Fruit fly (Drosophila melanogaster): Measurements from ENCODE around the gene Uxs.

Uxs gene

DNA sequence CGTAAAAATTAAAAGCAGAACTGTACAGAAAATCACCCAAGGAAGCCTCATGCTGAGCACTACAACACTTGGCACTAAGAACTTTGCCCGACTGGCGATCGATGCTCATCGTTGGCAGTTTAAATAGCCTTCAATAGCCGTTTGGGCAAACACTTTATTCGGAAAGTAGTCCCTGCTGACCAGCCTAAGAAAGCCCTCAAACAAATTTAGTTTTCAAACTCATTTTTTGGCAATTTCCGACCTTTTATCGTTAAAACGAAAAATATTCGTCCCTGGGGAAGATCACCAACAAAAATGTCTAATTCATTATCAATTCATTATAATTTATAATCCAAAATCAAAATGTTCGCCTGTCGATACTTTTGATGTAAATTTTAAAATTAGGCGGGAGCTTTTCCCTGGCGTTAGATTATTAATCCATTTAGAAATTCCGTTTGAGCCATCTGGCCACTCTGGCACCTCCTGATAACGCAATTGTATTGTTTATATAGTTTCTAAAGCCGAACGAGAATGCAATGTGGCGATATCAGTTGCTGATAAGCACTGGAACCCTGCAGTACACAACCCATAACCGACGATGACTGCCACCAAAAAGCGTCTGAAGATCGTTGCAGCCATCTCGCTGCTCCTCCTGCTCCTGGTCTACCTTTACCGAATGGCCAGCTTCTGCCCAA is at the start of gene Uxs, which contains the start of gene mthl7:
TSS of gene Uxs (plus strand) at position 460 of the 674 bp plus-strand sequence.
TSS of gene mthl7 (minus strand) at position 51 of the 674 bp plus-strand sequence.
- TF ChIP-seq Sin3A (optimal IDR thresholded peaks at IDR 0.05): no peak
- no peak for TF ChIP-seq Myc (optimal IDR thresholded peaks at IDR 0.05)
- TF ChIP-seq h (optimal IDR thresholded peaks at IDR 0.05): no peak
- TF ChIP-seq psq (optimal IDR thresholded peaks at IDR 0.05): no peak
- no peak for TF ChIP-seq ttk (optimal IDR thresholded peaks at IDR 0.05)
- TF ChIP-seq insv (optimal IDR thresholded peaks at IDR 0.05): no peak

DNA sequence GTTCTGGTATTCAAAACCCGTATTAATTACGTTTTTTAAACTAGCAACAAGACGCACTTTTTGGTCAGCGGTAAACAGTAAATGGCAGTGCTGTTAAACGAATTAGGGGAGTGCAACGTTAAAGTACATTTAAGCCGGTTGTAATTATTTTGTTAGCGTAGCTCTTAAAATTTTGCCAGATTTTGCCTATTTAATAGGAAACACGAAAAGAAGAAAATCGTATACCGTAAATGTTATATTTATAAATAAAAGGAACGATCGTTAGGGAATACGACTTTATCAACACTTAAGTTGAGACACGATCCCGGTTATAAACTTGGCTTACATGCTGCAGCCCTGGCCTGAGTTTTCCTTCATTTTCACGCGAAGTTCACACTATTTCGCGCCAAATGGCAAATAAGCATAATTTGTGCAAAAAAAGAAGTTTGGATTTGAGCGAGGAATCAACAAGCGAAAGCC is 43.2 kb upstream of the Uxs start, which contains the start of the genes Setx and mus301:
TSS of gene Setx (minus strand) at position 51 of the 459 bp plus-strand sequence.
TSS of gene mus301 (plus strand) at position 361 of the 459 bp plus-strand sequence.
- TF ChIP-seq Sin3A (optimal IDR thresholded peaks at IDR 0.05) (no peak), psq (optimal IDR thresholded peaks at IDR 0.05) (no peak), h (optimal IDR thresholded peaks at IDR 0.05) (no peak), ttk (optimal IDR thresholded peaks at IDR 0.05) (no peak), insv (optimal IDR thresholded peaks at IDR 0.05) (no peak), Myc (optimal IDR thresholded peaks at IDR 0.05) (no peak)

dm6 chr3L:8150284-8150683 is 30.4 kb upstream of the Uxs start:
- TF ChIP-seq Sin3A (optimal IDR thresholded peaks at IDR 0.05): no peak
- TF ChIP-seq psq (optimal IDR thresholded peaks at IDR 0.05): no peak
- no peak for TF ChIP-seq ttk (optimal IDR thresholded peaks at IDR 0.05)
- no peak for TF ChIP-seq insv (optimal IDR thresholded peaks at IDR 0.05)
- no peak for TF ChIP-seq Myc (optimal IDR thresholded peaks at IDR 0.05)
- no peak for TF ChIP-seq h (optimal IDR thresholded peaks at IDR 0.05)

dm6 chr3L:8150812-8151211 is 29.9 kb upstream of the Uxs start:
- TF ChIP-seq h (optimal IDR thresholded peaks at IDR 0.05): no peak
- TF ChIP-seq psq (optimal IDR thresholded peaks at IDR 0.05): no peak
- TF ChIP-seq ttk (optimal IDR thresholded peaks at IDR 0.05): no peak
- TF ChIP-seq Myc (optimal IDR thresholded peaks at IDR 0.05): no peak
- no peak for TF ChIP-seq Sin3A (optimal IDR thresholded peaks at IDR 0.05)
- no peak for TF ChIP-seq insv (optimal IDR thresholded peaks at IDR 0.05)

DNA sequence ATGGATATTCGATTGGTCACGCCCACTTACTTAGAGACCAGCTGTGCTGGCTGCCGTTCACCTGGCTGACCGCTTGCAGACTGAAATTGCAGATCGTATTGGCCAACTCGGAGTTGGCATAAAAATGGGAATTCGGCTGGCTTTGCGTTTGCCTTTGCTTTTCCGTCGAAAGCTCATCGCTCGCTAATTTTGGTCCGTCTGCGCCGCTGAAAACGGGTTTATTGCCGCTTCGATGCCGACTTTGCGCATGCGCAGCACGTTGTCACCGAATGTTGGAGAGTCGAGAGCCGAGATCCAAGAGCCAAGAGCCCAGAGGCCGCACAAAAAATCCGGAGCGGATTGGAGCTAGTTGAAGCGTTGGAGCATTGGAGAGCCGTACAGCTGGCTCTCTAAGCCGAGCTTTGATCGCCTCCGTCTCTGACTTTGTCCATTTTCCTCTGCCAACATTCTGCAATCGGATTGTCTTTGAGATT is 29.0 kb upstream of the Uxs start, which contains the start of gene CG13676:
TSS of gene CG13676 (minus strand) at position 87 of the 473 bp plus-strand sequence.
- TF ChIP-seq h (optimal IDR thresholded peaks at IDR 0.05) (no peak), psq (optimal IDR thresholded peaks at IDR 0.05) (no peak), Myc (optimal IDR thresholded peaks at IDR 0.05) (no peak), insv (optimal IDR thresholded peaks at IDR 0.05) (no peak)

- TF ChIP-seq h (optimal IDR thresholded peaks at IDR 0.05): no peak
- TF ChIP-seq Myc (optimal IDR thresholded peaks at IDR 0.05): no peak
- TF ChIP-seq ttk (optimal IDR thresholded peaks at IDR 0.05): no peak
- TF ChIP-seq psq (optimal IDR thresholded peaks at IDR 0.05): no peak
- TF ChIP-seq insv (optimal IDR thresholded peaks at IDR 0.05): no peak
- no peak for TF ChIP-seq Sin3A (optimal IDR thresholded peaks at IDR 0.05)
Measured at dm6 chr3L:8153206-8153996, 27.3 kb upstream of the Uxs start.

dm6 chr3L:8154544-8154943 is 26.2 kb upstream of the Uxs start:
- no peak for TF ChIP-seq ttk (optimal IDR thresholded peaks at IDR 0.05)
- TF ChIP-seq h (optimal IDR thresholded peaks at IDR 0.05): no peak
- no peak for TF ChIP-seq Sin3A (optimal IDR thresholded peaks at IDR 0.05)
- no peak for TF ChIP-seq insv (optimal IDR thresholded peaks at IDR 0.05)
- no peak for TF ChIP-seq psq (optimal IDR thresholded peaks at IDR 0.05)

DNA sequence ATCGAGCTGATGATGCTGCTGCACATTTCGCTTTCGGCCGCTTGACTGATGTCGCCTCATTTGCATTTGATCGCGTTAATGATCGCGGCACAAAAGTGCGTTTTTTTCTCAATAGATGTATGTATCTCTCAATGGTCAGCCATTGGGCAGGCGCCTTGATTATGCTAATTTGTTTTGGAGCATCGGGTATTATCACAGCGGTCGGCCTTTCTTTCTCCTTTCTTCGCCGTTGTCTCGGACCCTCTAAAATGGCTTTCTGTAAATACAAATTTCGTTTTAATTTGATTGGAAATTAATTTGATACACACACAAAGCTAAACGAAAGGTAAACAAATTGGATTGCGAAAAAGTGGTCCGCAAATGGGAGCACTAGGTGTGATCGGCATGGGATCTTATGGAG is 25.4 kb upstream of the Uxs start:
- TF ChIP-seq insv (optimal IDR thresholded peaks at IDR 0.05): no peak
- TF ChIP-seq h (optimal IDR thresholded peaks at IDR 0.05): no peak
- no peak for TF ChIP-seq Myc (optimal IDR thresholded peaks at IDR 0.05)
- no peak for TF ChIP-seq psq (optimal IDR thresholded peaks at IDR 0.05)
- TF ChIP-seq ttk (optimal IDR thresholded peaks at IDR 0.05): no peak
- no peak for TF ChIP-seq Sin3A (optimal IDR thresholded peaks at IDR 0.05)

- TF ChIP-seq h (optimal IDR thresholded peaks at IDR 0.05) (no peak), psq (optimal IDR thresholded peaks at IDR 0.05) (no peak), Sin3A (optimal IDR thresholded peaks at IDR 0.05) (no peak), Myc (optimal IDR thresholded peaks at IDR 0.05) (no peak), insv (optimal IDR thresholded peaks at IDR 0.05) (no peak), ttk (optimal IDR thresholded peaks at IDR 0.05) (no peak)
Measured at dm6 chr3L:8156199-8156598, 24.5 kb upstream of the Uxs start.

- TF ChIP-seq Myc (optimal IDR thresholded peaks at IDR 0.05) (no peak), ttk (optimal IDR thresholded peaks at IDR 0.05) (no peak), psq (optimal IDR thresholded peaks at IDR 0.05) (no peak), h (optimal IDR thresholded peaks at IDR 0.05) (no peak), Sin3A (optimal IDR thresholded peaks at IDR 0.05) (no peak), insv (optimal IDR thresholded peaks at IDR 0.05) (no peak)
Measured at dm6 chr3L:8157079-8157478, 23.6 kb upstream of the Uxs start.

dm6 chr3L:8158715-8159380 is 21.9 kb upstream of the Uxs start, which contains the start of gene CG42445:
Gene CG42445 (minus strand): TSS chr3L:8158900.
- TF ChIP-seq Sin3A (optimal IDR thresholded peaks at IDR 0.05): no peak
- TF ChIP-seq h (optimal IDR thresholded peaks at IDR 0.05): no peak
- TF ChIP-seq Myc (optimal IDR thresholded peaks at IDR 0.05): no peak
- no peak for TF ChIP-seq insv (optimal IDR thresholded peaks at IDR 0.05)
- TF ChIP-seq psq (optimal IDR thresholded peaks at IDR 0.05): no peak
- no peak for TF ChIP-seq ttk (optimal IDR thresholded peaks at IDR 0.05)

Measured in Kc167 (cell line).